Worm (Caenorhabditis elegans): ENCODE data around the gene T16G1.13.

- TF ChIP-seq lin-29 (GFP tag; IDR thresholded peaks at IDR 0.05): no peak
- TF ChIP-seq hlh-11 (tag; optimal IDR thresholded peaks at IDR 0.05): peak; percentile 82
- no peak for TF ChIP-seq Y105C5A.15 (GFP tag; IDR thresholded peaks at IDR 0.05)
- no peak for TF ChIP-seq ama-1 (optimal IDR thresholded peaks at IDR 0.05)
- no peak for TF ChIP-seq ceh-20 (GFP tag; IDR thresholded peaks at IDR 0.05)
- TF ChIP-seq ztf-11 (tag; optimal IDR thresholded peaks at IDR 0.05): no peak
- TF ChIP-seq fos-1 (tag; optimal IDR thresholded peaks at IDR 0.05): no peak
- TF ChIP-seq arid-1 (GFP tag; conservative IDR thresholded peaks at IDR 0.05): no peak
- no peak for TF ChIP-seq ZK546.5 (tag; optimal IDR thresholded peaks at IDR 0.05)
- no peak for TF ChIP-seq zag-1 (tag; optimal IDR thresholded peaks at IDR 0.05)
- no peak for TF ChIP-seq mdt-29 (GFP tag; IDR thresholded peaks at IDR 0.05)
- no peak for TF ChIP-seq lsy-2 (tag; optimal IDR thresholded peaks at IDR 0.05)
- peak; percentile 98 for TF ChIP-seq pqm-1 (tag; optimal IDR thresholded peaks at IDR 0.05)
- TF ChIP-seq dmd-8 (GFP tag; IDR thresholded peaks at IDR 0.05): no peak
These were observed 14.7 kb upstream of the T16G1.13 start, which contains the start of gene T16G1.7 for ce11 chrV:12934976-12935375.
